Worm (Caenorhabditis elegans): ENCODE data around the gene T24C2.3.

ce11 chrX:14507992-14508391, 35.3 kb upstream of the T24C2.3 start:
- TF ChIP-seq hlh-26 (GFP tag; conservative IDR thresholded peaks at IDR 0.05) (no peak), madf-6 (GFP tag; IDR thresholded peaks at IDR 0.05) (no peak), F52B5.7 (tag; optimal IDR thresholded peaks at IDR 0.05) (no peak), cebp-2 (GFP tag; IDR thresholded peaks at IDR 0.05) (no peak), cebp-1 (GFP tag; IDR thresholded peaks at IDR 0.05) (no peak), cebp-1 (tag; optimal IDR thresholded peaks at IDR 0.05) (no peak)

All from whole organism, young adult.